Worm (Caenorhabditis elegans): Measurements from ENCODE around the gene C50D2.1.

DNA sequence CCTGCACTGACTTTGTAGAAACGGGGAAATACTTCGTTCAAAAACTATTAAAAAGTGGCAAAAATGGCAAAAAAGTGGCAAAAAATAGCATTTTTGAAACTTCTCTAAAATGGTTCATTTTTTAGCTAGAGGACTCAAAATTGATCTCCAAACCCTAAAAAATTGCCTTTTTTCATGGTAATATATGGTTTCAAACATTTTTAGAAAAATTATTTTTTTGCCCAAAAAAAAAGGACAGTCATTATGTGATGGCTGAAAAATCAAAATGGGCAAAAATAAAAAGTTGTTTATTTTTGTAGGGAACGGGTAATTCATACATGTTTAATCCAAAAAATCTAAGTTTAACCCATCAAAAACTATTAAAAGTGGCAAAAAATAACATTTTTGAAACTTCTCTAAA lies 23.4 kb upstream of the C50D2.1 start:
- TF ChIP-seq W03F9.2 (tag; optimal IDR thresholded peaks at IDR 0.05) (no peak), him-1 (tag; optimal IDR thresholded peaks at IDR 0.05) (no peak), dao-5 (tag; optimal IDR thresholded peaks at IDR 0.05) (no peak)

All from whole organism, L4/young adult.